Fruit fly (Drosophila melanogaster): Measurements from ENCODE around the gene CG14297.

The CG14297 gene

DNA sequence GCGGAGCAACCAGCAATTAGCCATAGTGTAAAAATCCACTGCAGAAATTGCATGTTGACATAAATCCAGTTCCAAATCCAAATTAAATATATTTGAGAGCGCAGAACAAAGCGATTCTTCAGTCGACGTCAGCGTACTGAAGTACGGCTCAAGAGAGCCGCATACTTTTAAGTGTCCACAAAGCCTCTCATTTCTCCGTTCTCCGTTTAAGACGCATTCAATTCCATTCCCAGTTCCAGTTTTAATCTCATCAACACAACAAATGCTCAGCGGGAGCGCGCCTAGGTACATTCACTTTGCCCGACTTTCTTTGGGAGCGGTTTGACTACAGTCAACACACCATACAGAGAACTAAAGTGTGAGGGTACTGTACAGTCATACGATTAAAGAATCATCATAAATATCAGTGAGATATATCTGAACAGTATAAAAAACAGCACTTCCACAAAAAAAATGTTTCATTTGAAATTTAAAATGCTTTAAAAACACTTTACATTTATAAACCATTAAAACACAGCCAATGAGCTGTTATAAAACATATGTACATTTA is 14.9 kb downstream of the CG14297 start, which contains the start of gene Sgsh:
TSS of gene Sgsh (minus strand) at position 141 of the 550 bp plus-strand sequence.
- TF ChIP-seq pan (optimal IDR thresholded peaks at IDR 0.05), result no peak
- TF ChIP-seq psq (optimal IDR thresholded peaks at IDR 0.05), result no peak
- no peak for TF ChIP-seq usp (GFP tag; optimal IDR thresholded peaks at IDR 0.05)
- TF ChIP-seq Dll (optimal IDR thresholded peaks at IDR 0.05), result no peak
- no peak for TF ChIP-seq CG8478 (optimal IDR thresholded peaks at IDR 0.05)
- no peak for TF ChIP-seq EcR (GFP tag; optimal IDR thresholded peaks at IDR 0.05)

DNA sequence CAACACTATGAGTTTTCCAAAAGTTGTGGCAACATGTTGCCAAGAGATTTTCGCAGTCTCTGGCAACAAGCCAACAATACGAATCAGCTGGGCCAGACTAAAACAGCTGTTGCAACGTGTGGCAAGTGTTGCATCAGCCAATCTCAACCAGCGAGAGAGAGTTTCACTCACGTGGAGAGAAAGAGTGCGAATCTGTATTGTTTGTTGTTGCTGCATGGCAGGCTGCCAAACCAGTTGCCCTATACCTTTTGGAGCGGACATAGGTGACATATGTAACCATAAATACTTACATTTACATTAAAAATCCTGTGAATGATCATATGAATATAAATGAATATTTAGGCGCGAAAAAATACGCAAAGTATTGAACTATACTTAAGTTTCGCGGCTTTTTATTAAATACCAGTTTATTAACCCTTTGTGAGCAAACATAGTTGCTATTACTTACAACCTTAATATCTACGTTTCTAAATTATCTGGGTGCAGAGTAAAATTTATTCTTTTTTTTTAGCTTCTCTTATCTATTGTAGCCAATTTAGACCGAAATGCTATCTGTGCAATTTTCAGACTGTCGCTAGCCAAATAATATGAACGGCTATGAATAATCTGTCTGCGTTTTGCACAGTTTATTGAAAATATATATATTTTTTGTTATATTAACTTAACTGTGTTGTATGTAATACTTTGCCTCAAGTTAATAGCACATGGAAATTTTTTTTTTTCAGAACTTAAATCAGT is 16.1 kb downstream of the CG14297 start:
- TF ChIP-seq usp (GFP tag; optimal IDR thresholded peaks at IDR 0.05), result no peak

DNA sequence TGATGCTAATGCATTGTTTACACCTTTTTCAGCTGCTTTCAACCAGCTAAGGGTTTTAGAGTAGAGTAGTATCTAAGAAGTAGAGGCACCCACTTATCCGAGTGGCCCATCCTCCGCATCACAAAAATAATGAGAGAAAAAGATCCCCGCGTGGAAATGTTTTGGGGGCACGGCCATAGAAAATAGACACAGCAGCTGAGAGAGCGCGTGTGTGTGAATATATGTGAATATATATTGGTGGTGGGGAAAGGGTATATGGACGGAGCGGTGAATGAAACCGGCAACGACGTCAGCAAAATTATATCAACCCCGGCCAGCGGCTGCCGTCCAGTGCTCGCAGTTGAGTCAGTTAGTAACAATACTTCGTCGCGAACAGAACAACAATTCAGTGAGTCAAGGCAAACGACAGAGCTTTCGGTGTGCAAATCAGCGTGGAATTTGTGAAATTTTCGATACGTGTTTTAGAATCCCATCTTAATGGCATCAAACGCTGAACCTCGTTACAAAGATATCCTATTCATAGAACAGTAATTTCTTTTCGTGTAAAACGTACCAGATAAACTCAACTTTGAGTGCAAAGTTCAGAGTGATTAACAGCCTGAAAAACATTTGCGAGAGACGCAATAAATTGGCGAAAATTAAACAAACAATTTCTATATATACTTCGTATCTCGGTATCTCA is 16.8 kb downstream of the CG14297 start, which contains the start of gene Xrp1:
TSS of gene Xrp1 (plus strand) at position 375 of the 682 bp plus-strand sequence.
- no peak for TF ChIP-seq Dll (optimal IDR thresholded peaks at IDR 0.05)
- no peak for TF ChIP-seq CG8478 (optimal IDR thresholded peaks at IDR 0.05)
- TF ChIP-seq pan (optimal IDR thresholded peaks at IDR 0.05), result no peak
- TF ChIP-seq usp (GFP tag; optimal IDR thresholded peaks at IDR 0.05), result no peak
- no peak for TF ChIP-seq psq (optimal IDR thresholded peaks at IDR 0.05)
- TF ChIP-seq EcR (GFP tag; optimal IDR thresholded peaks at IDR 0.05), result no peak

DNA sequence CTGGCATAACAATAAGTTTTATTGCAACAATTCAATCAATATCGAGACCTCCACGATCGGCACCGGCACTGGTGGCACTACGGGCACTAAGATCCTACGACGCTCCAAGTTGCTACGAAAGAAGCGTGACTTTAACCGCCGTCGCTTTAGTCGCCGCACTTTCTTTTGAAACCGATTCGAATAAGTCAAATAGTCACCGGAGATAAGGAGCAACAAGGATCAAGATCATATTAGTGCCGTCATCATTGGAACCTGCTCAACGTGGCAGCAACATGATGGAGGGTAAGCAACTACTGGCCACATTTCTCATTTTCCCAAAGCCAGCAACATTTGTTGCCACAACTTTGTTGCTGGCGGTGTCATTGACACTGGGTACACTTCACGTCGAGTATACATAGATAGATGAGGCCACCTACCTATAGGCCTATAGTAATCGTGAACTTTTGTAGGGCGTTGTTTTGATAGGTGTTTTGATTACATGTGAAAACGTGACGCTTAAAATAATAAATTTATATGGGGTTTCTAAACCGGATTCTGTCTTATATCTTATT is 17.8 kb downstream of the CG14297 start:
- TF ChIP-seq CG8478 (optimal IDR thresholded peaks at IDR 0.05) (no peak), Dll (optimal IDR thresholded peaks at IDR 0.05) (no peak)

DNA sequence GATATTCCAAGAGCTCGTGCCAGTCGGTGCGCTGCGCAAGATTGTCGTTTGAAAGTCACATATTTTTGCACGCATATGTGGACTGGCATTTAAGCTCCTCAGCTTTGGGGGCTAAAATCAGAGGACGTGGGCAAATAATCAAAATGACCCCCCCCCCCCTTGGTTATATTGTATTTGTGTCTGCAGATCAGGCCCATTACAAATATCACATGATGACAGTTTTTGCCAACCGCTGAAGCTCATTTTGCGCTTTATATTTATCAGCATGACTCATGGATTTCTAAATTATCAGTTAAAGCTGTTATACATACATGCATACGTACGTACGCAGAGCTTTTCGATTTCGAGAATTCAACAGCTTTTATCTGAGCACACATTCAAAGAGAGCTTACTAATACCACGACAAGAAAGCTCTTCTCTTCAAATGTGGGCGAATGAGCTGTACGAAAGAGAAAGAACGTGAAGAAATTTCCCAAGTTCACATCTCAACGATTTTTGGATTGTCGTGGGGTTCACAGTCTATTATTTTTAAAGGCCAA is 18.9 kb downstream of the CG14297 start:
- TF ChIP-seq EcR (GFP tag; optimal IDR thresholded peaks at IDR 0.05) (no peak), pan (optimal IDR thresholded peaks at IDR 0.05) (no peak)

DNA sequence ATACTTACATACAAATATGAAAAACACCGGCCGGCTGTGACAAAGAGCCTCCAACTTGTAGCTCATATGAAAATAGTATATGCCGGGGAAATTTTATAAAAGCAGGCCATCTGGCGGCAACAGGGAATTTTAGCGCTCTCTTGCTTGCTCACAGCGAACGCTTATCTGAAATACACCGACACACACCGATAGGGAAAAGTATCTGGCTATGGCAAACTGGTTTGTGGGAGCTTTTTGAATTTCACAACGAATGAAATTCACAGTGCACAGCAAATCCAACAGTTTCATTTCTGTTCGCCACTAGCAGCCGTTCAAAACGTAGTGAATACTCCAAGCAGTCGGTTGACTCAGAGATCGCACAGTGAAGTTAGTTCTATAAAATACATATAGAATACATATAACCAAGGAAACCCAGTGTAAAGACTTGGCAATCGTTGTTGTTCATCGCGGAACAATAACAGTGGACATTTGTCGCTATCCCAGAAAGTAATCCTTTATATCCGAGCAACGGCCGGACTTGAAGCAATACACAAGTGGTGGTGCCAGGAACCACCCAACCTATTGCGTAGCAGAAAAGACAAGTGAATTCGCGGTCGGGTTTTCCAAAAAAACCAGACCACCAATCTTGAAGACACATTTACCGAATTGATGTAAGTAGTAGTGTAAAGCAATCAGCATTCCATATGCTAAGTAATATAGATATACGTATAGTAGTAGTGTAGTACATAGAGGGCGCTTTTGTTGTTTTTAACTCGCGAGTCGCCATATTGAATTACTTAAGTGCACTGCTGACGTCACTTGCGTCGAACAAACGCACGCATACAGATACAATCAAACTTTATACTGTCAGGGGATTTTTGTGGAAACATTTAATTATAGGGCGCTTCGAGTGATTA is 20.3 kb downstream of the CG14297 start:
- TF ChIP-seq EcR (GFP tag; optimal IDR thresholded peaks at IDR 0.05), result peak in 1 of 2 experiments; percentile 13
- TF ChIP-seq psq (optimal IDR thresholded peaks at IDR 0.05), result no peak
- TF ChIP-seq Dll (optimal IDR thresholded peaks at IDR 0.05), result no peak

DNA sequence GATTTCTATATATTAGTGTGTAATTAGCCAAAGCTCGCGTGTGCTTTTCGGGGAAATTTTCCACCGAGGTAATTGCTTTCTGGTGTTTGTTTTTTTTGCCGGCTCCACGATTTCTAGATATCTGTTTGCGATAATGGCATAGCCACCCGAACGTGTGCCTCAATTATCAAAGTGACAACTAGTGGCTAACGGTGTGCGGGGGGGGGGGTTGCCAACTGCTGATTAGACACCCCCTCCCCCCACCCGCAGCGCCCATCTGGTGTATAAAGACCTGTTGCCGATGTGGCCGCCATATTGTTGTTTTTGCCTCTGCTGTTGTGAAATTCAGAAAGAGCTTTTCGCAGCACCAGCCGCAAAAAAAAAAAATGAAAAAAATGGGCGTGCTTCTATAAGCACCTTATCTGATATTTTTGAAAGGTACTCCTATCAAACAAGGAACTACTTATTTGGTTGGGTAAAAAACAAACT is 21.0 kb downstream of the CG14297 start:
- TF ChIP-seq psq (optimal IDR thresholded peaks at IDR 0.05), result no peak
- no peak for TF ChIP-seq pan (optimal IDR thresholded peaks at IDR 0.05)
- TF ChIP-seq usp (GFP tag; optimal IDR thresholded peaks at IDR 0.05), result no peak
- no peak for TF ChIP-seq CG8478 (optimal IDR thresholded peaks at IDR 0.05)
- no peak for TF ChIP-seq EcR (GFP tag; optimal IDR thresholded peaks at IDR 0.05)
- no peak for TF ChIP-seq Dll (optimal IDR thresholded peaks at IDR 0.05)

DNA sequence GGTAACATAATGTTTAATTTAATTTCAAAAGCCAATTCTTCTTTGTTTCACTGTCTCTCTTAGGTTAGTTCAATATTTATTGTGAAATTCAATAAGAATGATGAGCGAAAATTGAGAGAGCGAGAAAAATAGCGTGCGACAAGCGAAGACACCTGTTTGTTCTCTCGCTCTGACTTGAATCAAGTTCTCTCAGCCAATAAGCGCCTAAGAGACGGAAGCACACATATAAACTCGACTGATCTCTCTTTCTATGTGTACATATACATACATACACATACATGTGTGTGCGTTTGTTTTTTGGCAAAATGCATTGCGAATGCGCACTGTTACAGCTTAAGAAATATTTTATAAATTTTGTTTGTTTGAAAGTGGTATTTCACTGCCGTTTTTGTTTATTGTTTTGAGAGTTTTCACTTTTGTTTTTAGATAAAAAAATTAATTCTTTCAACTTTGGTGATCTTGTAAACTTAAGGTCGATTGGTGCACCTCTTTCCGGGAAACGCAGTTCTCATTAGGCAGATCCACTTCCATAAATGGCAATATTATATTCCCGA is 25.4 kb downstream of the CG14297 start:
- TF ChIP-seq pan (optimal IDR thresholded peaks at IDR 0.05) (no peak), CG8478 (optimal IDR thresholded peaks at IDR 0.05) (peak; percentile 62), psq (optimal IDR thresholded peaks at IDR 0.05) (no peak)

DNA sequence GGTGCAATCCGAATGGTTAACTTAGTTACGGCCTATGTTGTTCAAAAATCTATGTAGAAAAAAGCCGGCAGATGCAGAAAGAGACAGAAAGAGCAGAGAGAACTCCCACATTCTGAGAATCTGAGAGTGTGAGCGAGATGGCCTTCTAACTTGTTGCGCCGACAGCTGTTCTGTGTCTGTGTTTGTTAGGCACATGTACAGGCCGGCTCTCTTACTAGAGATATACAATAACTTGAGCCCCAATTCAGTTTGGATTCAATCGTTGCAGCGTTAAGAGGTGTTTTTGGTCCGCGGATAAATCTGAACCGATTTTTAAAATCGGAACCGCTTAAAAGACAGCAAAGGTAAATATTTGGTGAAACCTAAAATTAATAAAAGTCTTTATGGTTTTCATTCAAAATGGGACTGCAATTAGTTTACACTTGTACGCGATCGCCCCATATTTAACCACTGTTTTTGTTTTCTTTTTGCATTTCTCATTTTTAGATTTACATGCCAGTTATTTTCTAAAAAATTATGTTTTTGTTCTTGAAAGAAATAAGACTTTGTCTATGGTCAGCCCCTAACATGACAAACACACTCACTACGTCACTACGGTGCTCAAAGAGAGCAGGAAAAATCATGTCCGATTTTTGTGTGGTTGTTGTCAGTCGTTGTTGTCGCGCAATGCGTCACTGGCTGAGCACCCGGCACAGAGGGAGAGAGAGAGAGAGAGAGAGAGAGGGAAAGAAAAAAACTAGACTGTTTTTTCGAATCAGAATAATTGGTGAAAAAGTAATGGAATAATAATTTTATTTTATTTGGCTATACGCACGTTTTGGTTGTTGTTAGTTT is 26.1 kb downstream of the CG14297 start:
- TF ChIP-seq CG8478 (optimal IDR thresholded peaks at IDR 0.05) (peak; percentile 70), usp (GFP tag; optimal IDR thresholded peaks at IDR 0.05) (no peak)

DNA sequence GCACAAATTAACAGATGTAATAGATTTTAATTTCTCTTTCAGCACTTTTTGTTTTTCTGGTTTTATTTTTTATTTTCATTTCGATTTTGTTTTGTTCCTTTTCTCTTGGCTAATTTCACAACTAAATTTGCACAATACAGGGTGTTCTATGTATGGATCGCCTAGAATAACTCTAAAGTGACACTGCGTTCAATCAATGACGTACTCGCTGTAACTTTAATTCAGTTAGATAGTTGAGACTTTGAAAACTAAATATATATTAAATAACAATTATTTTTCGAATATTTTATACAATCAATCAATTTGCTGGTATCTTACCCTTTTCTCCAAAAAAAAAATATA is 26.7 kb downstream of the CG14297 start:
- TF ChIP-seq Dll (optimal IDR thresholded peaks at IDR 0.05), result no peak
- no peak for TF ChIP-seq CG8478 (optimal IDR thresholded peaks at IDR 0.05)
- no peak for TF ChIP-seq usp (GFP tag; optimal IDR thresholded peaks at IDR 0.05)
- TF ChIP-seq psq (optimal IDR thresholded peaks at IDR 0.05), result no peak
- no peak for TF ChIP-seq EcR (GFP tag; optimal IDR thresholded peaks at IDR 0.05)
- no peak for TF ChIP-seq pan (optimal IDR thresholded peaks at IDR 0.05)

DNA sequence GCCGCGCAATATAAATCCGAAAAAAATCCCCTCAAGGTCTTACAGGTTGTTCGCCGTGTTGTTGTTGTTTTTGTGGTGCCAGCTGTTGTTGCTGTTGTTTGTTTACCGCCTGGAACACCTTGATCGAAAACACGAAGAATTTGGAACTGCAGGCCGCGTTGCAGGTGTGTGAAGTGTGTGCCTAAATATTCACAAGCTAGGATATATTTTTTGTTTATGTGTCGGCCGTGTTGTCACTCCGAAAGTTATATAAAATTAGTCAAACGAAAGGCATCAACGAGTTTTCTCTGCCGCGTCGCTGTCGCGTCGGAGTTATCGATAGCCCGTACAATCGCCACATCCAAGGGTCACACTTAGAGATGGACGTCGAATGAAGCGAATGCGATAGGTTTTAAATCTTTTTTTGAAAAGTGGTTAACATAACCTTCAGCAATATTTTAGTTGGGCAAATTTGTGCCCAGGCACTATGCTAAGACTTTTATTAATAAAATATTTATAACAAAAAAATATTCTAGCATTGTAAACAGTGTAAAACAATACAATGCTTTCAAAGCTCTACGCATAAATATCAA is 30.5 kb downstream of the CG14297 start, which contains the start of gene Mpc1:
TSS of gene Mpc1 (minus strand) at position 314 of the 572 bp plus-strand sequence.
- TF ChIP-seq Dll (optimal IDR thresholded peaks at IDR 0.05), result no peak

All from whole organism.